Fruit fly (Drosophila melanogaster) whole organism, adult: ENCODE data around the gene CG13373.

Source experiments
- CG14711 ChIP-seq: fragments of 200-800 bp; sonication (Bioruptor generic); optimal IDR thresholded peaks from 2 replicates; lab custom pipeline; 2018; ENCODE audit warnings: missing biosample characterization, mild to moderate bottlenecking, missing genetic modification characterization, moderate library complexity
- CG1620 ChIP-seq: fragments of 200-800 bp; sonication (Bioruptor generic); optimal IDR thresholded peaks from 2 replicates; lab custom pipeline; 2016; ENCODE audit warnings: missing biosample characterization, missing genetic modification characterization
- CG33017 ChIP-seq: fragments of 200-800 bp; sonication (Bioruptor generic); optimal IDR thresholded peaks from 2 replicates; lab custom pipeline; 2018; ENCODE audit warnings: missing biosample characterization, mild to moderate bottlenecking, missing genetic modification characterization, moderate library complexity
- CG7045 ChIP-seq: fragments of 200-800 bp; sonication (Bioruptor generic); optimal IDR thresholded peaks from 2 replicates; lab custom pipeline; 2017; ENCODE audit warnings: missing biosample characterization, mild to moderate bottlenecking, missing genetic modification characterization
- Crg-1 ChIP-seq: fragments of 200-800 bp; sonication (Bioruptor generic); optimal IDR thresholded peaks from 2 replicates; lab custom pipeline; 2016; ENCODE audit warnings: missing biosample characterization, missing genetic modification characterization
- Hr96 ChIP-seq: fragments of 200-800 bp; sonication (Bioruptor generic); optimal IDR thresholded peaks from 2 replicates; lab custom pipeline; 2016; ENCODE audit warnings: missing biosample characterization, missing genetic modification characterization
- Mnt ChIP-seq: fragments of 200-800 bp; sonication (Bioruptor generic); optimal IDR thresholded peaks from 2 replicates; lab custom pipeline; 2016; ENCODE audit warnings: missing biosample characterization, mild to moderate bottlenecking, missing genetic modification characterization
- kay ChIP-seq: fragments of 200-800 bp; sonication (Bioruptor generic); peaks from one replicate; lab custom pipeline; 2016; ENCODE audit warnings: missing biosample characterization, missing genetic modification characterization, borderline replicate concordance
- ovo ChIP-seq: fragments of 200-800 bp; sonication (Bioruptor generic); optimal IDR thresholded peaks from 2 replicates; lab custom pipeline; 2016; ENCODE audit warnings: missing biosample characterization, missing genetic modification characterization
- pad ChIP-seq: fragments of 200-800 bp; sonication (Bioruptor generic); optimal IDR thresholded peaks from 3 replicates; lab custom pipeline; 2017; ENCODE audit warnings: missing biosample characterization, missing genetic modification characterization, mild to moderate bottlenecking, moderate library complexity, missing genetic modification reagents
- toe ChIP-seq: fragments of 200-800 bp; sonication (Bioruptor generic); optimal IDR thresholded peaks from 2 replicates; lab custom pipeline; 2016; ENCODE audit warnings: missing biosample characterization, missing genetic modification characterization

dm6 chrX:446002-446401 is 30.8 kb upstream of the CG13373 start:
- TF ChIP-seq CG1620 (GFP tag; lab: Kevin White, UChicago) (no peak), Mnt (no peak), CG7045 (GFP tag; lab: Kevin White, UChicago) (no peak), kay (GFP tag; lab: Kevin White, UChicago) (no peak), pad (no peak), Hr96 (GFP tag; lab: Kevin White, UChicago) (no peak), CG14711 (tag; lab: Kevin White, UChicago) (no peak), toe (GFP tag; lab: Kevin White, UChicago) (no peak), Crg-1 (GFP tag; lab: Kevin White, UChicago) (no peak), ovo (no peak), CG33017 (tag; lab: Kevin White, UChicago) (no peak)
